Fruit fly (Drosophila melanogaster) whole organism, embryonic: ENCODE data around the gene CG9737.

Experiments
- CG10959 ChIP-seq: fragments of 200-800 bp; sonication (Bioruptor generic); IDR thresholded peaks from 2 replicates; pipeline ENCODE4 v1.3.6; 2022; ENCODE audit warnings: missing biosample characterization, missing genetic modification characterization
- CG11695 ChIP-seq: fragments of 200-800 bp; sonication (Bioruptor generic); IDR thresholded peaks from 3 replicates; pipeline ENCODE4 v1.3.6; 2022; ENCODE audit warnings: missing biosample characterization, missing genetic modification characterization
- CG15601 ChIP-seq: fragments of 200-800 bp; sonication (Bioruptor generic); optimal IDR thresholded peaks from 3 replicates; lab custom pipeline; 2019; ENCODE audit warnings: missing biosample characterization, mild to moderate bottlenecking, missing genetic modification characterization, moderate library complexity
- CG1603 ChIP-seq: fragments of 200-800 bp; sonication (Bioruptor generic); optimal IDR thresholded peaks from 2 replicates; lab custom pipeline; 2019; ENCODE audit warnings: missing biosample characterization, mild to moderate bottlenecking, missing genetic modification characterization, moderate library complexity
- CG17328 ChIP-seq: fragments of 200-800 bp; sonication (Bioruptor generic); IDR thresholded peaks from 2 replicates; pipeline ENCODE4 v1.3.6; 2022; ENCODE audit warnings: missing biosample characterization, missing genetic modification characterization
- CG2875 ChIP-seq: fragments of 200-800 bp; sonication (Bioruptor generic); optimal IDR thresholded peaks from 2 replicates; lab custom pipeline; 2017; ENCODE audit warnings: missing biosample characterization, mild to moderate bottlenecking, missing genetic modification characterization, missing genetic modification reagents
- CG31388 ChIP-seq: fragments of 200-800 bp; sonication (Bioruptor generic); optimal IDR thresholded peaks from 2 replicates; lab custom pipeline; 2016; ENCODE audit warnings: missing biosample characterization, missing genetic modification characterization
- CG3407 ChIP-seq: fragments of 200-800 bp; sonication (Bioruptor generic); optimal IDR thresholded peaks from 2 replicates; lab custom pipeline; 2018; ENCODE audit warnings: missing biosample characterization, mild to moderate bottlenecking, missing genetic modification characterization
- CG34376 ChIP-seq: fragments of 200-800 bp; sonication (Bioruptor generic); optimal IDR thresholded peaks from 2 replicates; lab custom pipeline; 2018; ENCODE audit warnings: missing biosample characterization, mild to moderate bottlenecking, missing genetic modification characterization
- CG3726 ChIP-seq: fragments of 200-800 bp; sonication (Bioruptor generic); IDR thresholded peaks from 3 replicates; pipeline ENCODE4, ENCODE4 v1.3.6; 2022; ENCODE audit warnings: missing biosample characterization, missing genetic modification characterization
- CG3995 ChIP-seq: fragments of 200-800 bp; sonication (Bioruptor generic); optimal IDR thresholded peaks from 3 replicates; lab custom pipeline; 2016; ENCODE audit warnings: missing biosample characterization, missing genetic modification characterization
- CG4404 ChIP-seq: fragments of 200-800 bp; sonication (Bioruptor generic); IDR thresholded peaks from 2 replicates; pipeline ENCODE4 v1.3.6; 2022; ENCODE audit warnings: missing biosample characterization, missing genetic modification characterization
- CG7271 ChIP-seq: fragments of 200-800 bp; sonication (Bioruptor generic); optimal IDR thresholded peaks from 2 replicates; lab custom pipeline; 2018; ENCODE audit warnings: missing biosample characterization, mild to moderate bottlenecking, missing genetic modification characterization, moderate library complexity
- CG8924 ChIP-seq: fragments of 200-800 bp; optimal IDR thresholded peaks from 3 replicates; lab custom pipeline; 2019; ENCODE audit warnings: missing biosample characterization, mild to moderate bottlenecking, missing genetic modification characterization, moderate library complexity
- CkIIα-i1 ChIP-seq: fragments of 200-800 bp; sonication (Bioruptor generic); IDR thresholded peaks from 2 replicates; pipeline ENCODE4 v1.3.6; 2022; ENCODE audit warnings: missing biosample characterization, missing genetic modification characterization
- Doc2 ChIP-seq: fragments of 200-800 bp; sonication (Bioruptor generic); IDR thresholded peaks from 2 replicates; pipeline ENCODE4 v1.3.6; 2022; ENCODE audit warnings: missing biosample characterization, missing genetic modification characterization
- Drgx ChIP-seq: fragments of 200-800 bp; sonication (Bioruptor generic); IDR thresholded peaks from 2 replicates; pipeline ENCODE4 v1.3.6; 2022; ENCODE audit warnings: missing biosample characterization, missing genetic modification characterization
- E2f2 ChIP-seq: fragments of 200-800 bp; sonication (Bioruptor generic); IDR thresholded peaks from 2 replicates; pipeline ENCODE4 v1.3.6; 2022; ENCODE audit warnings: missing biosample characterization, missing genetic modification characterization
- Elba2 ChIP-seq: fragments of 200-800 bp; sonication (Bioruptor generic); optimal IDR thresholded peaks from 3 replicates; lab custom pipeline; 2016; ENCODE audit warnings: missing biosample characterization, missing genetic modification characterization
- HLH3B ChIP-seq: fragments of 200-800 bp; sonication (Bioruptor generic); IDR thresholded peaks from 2 replicates; pipeline ENCODE4 v1.3.6; 2022; ENCODE audit warnings: missing biosample characterization, missing genetic modification characterization
- Hr78 ChIP-seq, 2 experiments: fragments of 200-800 bp in 1 of 2; fragments of >200 bp in 1 of 2; sonication (Bioruptor generic) in 1 of 2; optimal IDR thresholded peaks; 2 replicates each; lab custom pipeline; 2017 to 2019; ENCODE audit warnings: missing biosample characterization in 2 of 2, missing genetic modification characterization in 2 of 2, mild to moderate bottlenecking in 1 of 2, moderate library complexity in 1 of 2
- Lpt ChIP-seq: fragments of >200 bp; optimal IDR thresholded peaks from 2 replicates; lab custom pipeline; 2018; ENCODE audit warnings: missing biosample characterization, missing genetic modification characterization
- MESR4 ChIP-seq: fragments of 200-800 bp; sonication (Bioruptor generic); optimal IDR thresholded peaks from 2 replicates; lab custom pipeline; 2018; ENCODE audit warnings: missing biosample characterization, mild to moderate bottlenecking, missing genetic modification characterization, moderate library complexity
- NC2β ChIP-seq: fragments of 200-800 bp; sonication (Bioruptor generic); optimal IDR thresholded peaks from 2 replicates; lab custom pipeline; 2016; ENCODE audit warnings: missing biosample characterization, missing genetic modification characterization
- Nf-YB ChIP-seq: fragments of 200-800 bp; sonication (Bioruptor generic); optimal IDR thresholded peaks from 3 replicates; lab custom pipeline; 2019; ENCODE audit warnings: missing biosample characterization, mild to moderate bottlenecking, missing genetic modification characterization, moderate library complexity
- Optix ChIP-seq: fragments of 200-800 bp; sonication (Bioruptor generic); IDR thresholded peaks from 3 replicates; pipeline ENCODE4 v1.3.6; 2022; ENCODE audit warnings: missing biosample characterization, missing genetic modification characterization
- Stat92E ChIP-seq, 3 experiments: fragments of >200 bp in 2 of 3; fragments of 200-800 bp in 1 of 3; sonication (Bioruptor generic) in 1 of 3; optimal IDR thresholded peaks; 2 replicates each; lab custom pipeline; 2017 to 2019; ENCODE audit warnings: missing biosample characterization in 3 of 3, missing genetic modification characterization in 3 of 3, mild to moderate bottlenecking in 1 of 3, moderate library complexity in 1 of 3
- TFAM ChIP-seq: fragments of 200-800 bp; sonication (Bioruptor generic); optimal IDR thresholded peaks from 2 replicates; lab custom pipeline; 2017; ENCODE audit warnings: missing biosample characterization, missing genetic modification characterization, inconsistent platforms
- bigmax ChIP-seq: fragments of 200-800 bp; sonication (Bioruptor generic); optimal IDR thresholded peaks from 2 replicates; lab custom pipeline; 2018; ENCODE audit warnings: missing biosample characterization, mild to moderate bottlenecking, missing genetic modification characterization
- chm ChIP-seq: fragments of 200-800 bp; sonication (Bioruptor generic); IDR thresholded peaks from 2 replicates; pipeline ENCODE4 v1.3.6; 2022; ENCODE audit warnings: missing biosample characterization, missing genetic modification characterization
- crol ChIP-seq: fragments of 200-800 bp; sonication (Bioruptor generic); IDR thresholded peaks from 2 replicates; pipeline ENCODE4 v1.3.6; 2022; ENCODE audit warnings: missing biosample characterization, missing genetic modification characterization
- crp ChIP-seq, 2 experiments: fragments of 200-800 bp; sonication (Bioruptor generic); optimal IDR thresholded peaks; 2 replicates in 1 of 2; 3 replicates in 1 of 2; lab custom pipeline; 2017; ENCODE audit warnings: missing biosample characterization in 2 of 2, missing genetic modification characterization in 2 of 2, mild to moderate bottlenecking in 1 of 2, moderate library complexity in 1 of 2
- dan ChIP-seq: fragments of 200-800 bp; sonication (Bioruptor generic); IDR thresholded peaks from 2 replicates; pipeline ENCODE4 v1.3.6; 2022; ENCODE audit warnings: missing biosample characterization, missing genetic modification characterization
- dmrt11E ChIP-seq: fragments of 200-800 bp; sonication (Bioruptor generic); optimal IDR thresholded peaks from 3 replicates; lab custom pipeline; 2018; ENCODE audit warnings: missing biosample characterization, mild to moderate bottlenecking, missing genetic modification characterization, moderate library complexity
- dmrt99B ChIP-seq: fragments of 200-800 bp; sonication (Bioruptor generic); optimal IDR thresholded peaks from 2 replicates; lab custom pipeline; 2018; ENCODE audit warnings: missing biosample characterization, mild to moderate bottlenecking, missing genetic modification characterization, moderate library complexity
- fd96Cb ChIP-seq: fragments of 200-800 bp; sonication (Bioruptor generic); optimal IDR thresholded peaks from 2 replicates; lab custom pipeline; 2018; ENCODE audit warnings: missing biosample characterization, mild to moderate bottlenecking, missing genetic modification characterization, moderate library complexity
- gce ChIP-seq: fragments of 200-800 bp; sonication (Bioruptor generic); IDR thresholded peaks from 3 replicates; pipeline ENCODE4 v1.3.6; 2022; ENCODE audit warnings: missing biosample characterization, missing genetic modification characterization
- gt ChIP-seq: fragments of 200-800 bp; sonication (Bioruptor generic); IDR thresholded peaks from 2 replicates; pipeline ENCODE4 v1.3.6; 2022; ENCODE audit warnings: missing biosample characterization, missing genetic modification characterization
- hb ChIP-seq: fragments of 200-800 bp; sonication (Bioruptor generic); IDR thresholded peaks from 3 replicates; pipeline ENCODE4 v1.3.6; 2022; ENCODE audit warnings: missing biosample characterization, missing genetic modification characterization; ENCODE audit not compliant: partially characterized antibody
- hbn ChIP-seq: fragments of 200-800 bp; sonication (Bioruptor generic); IDR thresholded peaks from 2 replicates; pipeline ENCODE4 v1.3.6; 2022; ENCODE audit warnings: missing biosample characterization, missing genetic modification characterization; ENCODE audit not compliant: partially characterized antibody
- insv ChIP-seq, 2 experiments: fragments of 200-800 bp; sonication (Bioruptor generic); optimal IDR thresholded peaks; 3 replicates each; lab custom pipeline; 2016 to 2018; ENCODE audit warnings: missing biosample characterization in 2 of 2, missing genetic modification characterization in 2 of 2
- inv ChIP-seq: fragments of 200-800 bp; sonication (Bioruptor generic); IDR thresholded peaks from 2 replicates; pipeline ENCODE4 v1.3.6; 2022; ENCODE audit warnings: missing biosample characterization, missing genetic modification characterization; ENCODE audit not compliant: partially characterized antibody
- jigr1 ChIP-seq: fragments of 200-800 bp; sonication (Bioruptor generic); IDR thresholded peaks from 3 replicates; pipeline ENCODE4 v1.3.6; 2022; ENCODE audit warnings: missing biosample characterization, missing genetic modification characterization
- maf-S ChIP-seq: fragments of 200-800 bp; sonication (Bioruptor generic); optimal IDR thresholded peaks from 2 replicates; lab custom pipeline; 2016; ENCODE audit warnings: missing biosample characterization, missing genetic modification characterization
- nerfin-2 ChIP-seq: fragments of 200-800 bp; sonication (Bioruptor generic); IDR thresholded peaks from 2 replicates; pipeline ENCODE4 v1.3.6; 2022; ENCODE audit warnings: missing biosample characterization, missing genetic modification characterization; ENCODE audit not compliant: partially characterized antibody
- nom ChIP-seq: fragments of 200-800 bp; sonication (Bioruptor generic); optimal IDR thresholded peaks from 2 replicates; lab custom pipeline; 2017; ENCODE audit warnings: missing biosample characterization, missing genetic modification characterization, mild to moderate bottlenecking, moderate library complexity, missing genetic modification reagents
- ttk ChIP-seq: fragments of 200-800 bp; sonication (Bioruptor generic); IDR thresholded peaks from 2 replicates; pipeline ENCODE4 v2.1.2; 2022; ENCODE audit warnings: missing biosample characterization, missing genetic modification characterization
- tup ChIP-seq: fragments of 200-800 bp; sonication (Bioruptor generic); optimal IDR thresholded peaks from 2 replicates; lab custom pipeline; 2016; ENCODE audit warnings: missing biosample characterization, mild to moderate bottlenecking, missing genetic modification characterization, moderate library complexity

CG9737 gene

dm6 chr3R:30284989-30285670 is 42.0 kb upstream of the CG9737 start (continued):
- TF ChIP-seq nerfin-2 (GFP tag; lab: Robert Waterston, UW) (no peak), ttk (GFP tag; lab: Robert Waterston, UW) (no peak), CG4404 (GFP tag; lab: Robert Waterston, UW) (peak; percentile 44; the same call in 1 of the 2 replicates), Elba2 (GFP tag; lab: Kevin White, UChicago) (peak; percentile 45), CkIIα-i1 (GFP tag; lab: Robert Waterston, UW) (no peak), crp (GFP tag; optimal IDR thresholded peaks at IDR 0.05; lab: Kevin White, UChicago) (no peak), fd96Cb (tag; lab: Kevin White, UChicago) (no peak), NC2β (GFP tag; lab: Kevin White, UChicago) (no peak), CG3726 (GFP tag; lab: Robert Waterston, UW) (0 out of 3 replicates have a peak, but pooled peaks have one; percentile 23), CG7271 (tag; lab: Kevin White, UChicago) (no peak), gt (GFP tag; lab: Robert Waterston, UW) (no peak), jigr1 (GFP tag; lab: Robert Waterston, UW) (no peak), Nf-YB (GFP tag; lab: Kevin White, UChicago) (no peak), nom (GFP tag; lab: Kevin White, UChicago) (peak; percentile 99), maf-S (GFP tag; lab: Kevin White, UChicago) (no peak), TFAM (GFP tag; lab: Kevin White, UChicago) (no peak), CG31388 (GFP tag; lab: Kevin White, UChicago) (no peak), dmrt11E (tag; lab: Kevin White, UChicago) (peak; percentile 21), bigmax (GFP tag; lab: Kevin White, UChicago) (no peak), Lpt (GFP tag; lab: Kevin White, UChicago) (no peak), insv (GFP tag; optimal IDR thresholded peaks at IDR 0.05; lab: Kevin White, UChicago) (peak; percentile 46 to 85), CG3995 (GFP tag; lab: Kevin White, UChicago) (no peak), HLH3B (GFP tag; lab: Robert Waterston, UW) (no peak), CG15601 (no peak), Optix (GFP tag; lab: Robert Waterston, UW) (no peak), dan (peak; percentile 24; the same call in 1 of the 2 replicates), Doc2 (GFP tag; lab: Robert Waterston, UW) (no peak), dmrt99B (tag; lab: Kevin White, UChicago) (no peak), CG10959 (GFP tag; lab: Robert Waterston, UW) (0 out of 2 replicates have a peak, but pooled peaks have one; percentile 15), CG2875 (GFP tag; lab: Kevin White, UChicago) (no peak), gce (GFP tag; lab: Robert Waterston, UW) (no peak), MESR4 (GFP tag; lab: Kevin White, UChicago) (no peak), CG34376 (GFP tag; lab: Kevin White, UChicago) (no peak), crol (GFP tag; lab: Robert Waterston, UW) (0 out of 2 replicates have a peak, but pooled peaks have one; percentile 28), CG1603 (peak; percentile 20), hb (GFP tag; lab: Robert Waterston, UW) (0 out of 3 replicates have a peak, but pooled peaks have one; percentile 24), CG8924 (tag; lab: Kevin White, UChicago) (no peak), CG3407 (no peak), Drgx (GFP tag; lab: Robert Waterston, UW) (peak; percentile 78), Hr78 (GFP tag; optimal IDR thresholded peaks at IDR 0.05; lab: Kevin White, UChicago) (no peak), CG17328 (no peak), Stat92E (GFP tag; optimal IDR thresholded peaks at IDR 0.05; lab: Kevin White, UChicago) (no peak), CG11695 (GFP tag; lab: Robert Waterston, UW) (no peak), inv (GFP tag; lab: Robert Waterston, UW) (no peak), tup (GFP tag; lab: Kevin White, UChicago) (no peak), E2f2 (GFP tag; lab: Robert Waterston, UW) (no peak), hbn (GFP tag; lab: Robert Waterston, UW) (no peak), chm (GFP tag; lab: Robert Waterston, UW) (no peak)
- TF ChIP-seq, all 482 proteins: peak for 20
